Worm (Caenorhabditis elegans) whole organism, mixed stage, embryonic: ENCODE data around the gene mrpl-20.

ENCODE experiments used
- blmp-1 ChIP-seq: fragments of 150-350 bp; optimal IDR thresholded peaks from 2 replicates; lab custom pipeline; 2014; ENCODE audit warnings: missing biosample characterization, missing genetic modification characterization
- ceh-43 ChIP-seq: fragments of 200-800 bp; sonication (Bioruptor generic); optimal IDR thresholded peaks from 2 replicates; lab custom pipeline; 2018; ENCODE audit warnings: mild to moderate bottlenecking, missing genetic modification characterization, moderate library complexity, missing compliant biosample characterization
- ces-1 ChIP-seq: fragments of 150-350 bp; optimal IDR thresholded peaks from 2 replicates; lab custom pipeline; 2014; ENCODE audit warnings: missing biosample characterization, missing genetic modification reagents, missing genetic modification characterization
- cnd-1 ChIP-seq: fragments of 200-800 bp; sonication (Bioruptor generic); optimal IDR thresholded peaks from 2 replicates; lab custom pipeline; 2018; ENCODE audit warnings: mild to moderate bottlenecking, missing genetic modification characterization, missing compliant biosample characterization
- lsy-2 ChIP-seq: fragments of 150-350 bp; optimal IDR thresholded peaks from 2 replicates; lab custom pipeline; 2014; ENCODE audit warnings: missing biosample characterization, missing genetic modification characterization
- mep-1 ChIP-seq: fragments of 150-350 bp; optimal IDR thresholded peaks from 2 replicates; lab custom pipeline; 2017; ENCODE audit warnings: missing biosample characterization, missing genetic modification reagents, missing genetic modification characterization, inconsistent platforms
- nhr-237 ChIP-seq: fragments of 150-350 bp; optimal IDR thresholded peaks from 2 replicates; lab custom pipeline; 2014; ENCODE audit warnings: missing biosample characterization, missing genetic modification characterization
- nhr-28 ChIP-seq: fragments of 150-350 bp; optimal IDR thresholded peaks from 2 replicates; lab custom pipeline; 2014; ENCODE audit warnings: missing biosample characterization, missing genetic modification characterization
- nhr-76 ChIP-seq: sonication (generic microtip); optimal IDR thresholded peaks from 2 replicates; lab custom pipeline; 2017; ENCODE audit warnings: missing biosample characterization, missing genetic modification characterization
- pha-4 ChIP-seq: fragments of 150-350 bp; optimal IDR thresholded peaks from 2 replicates; lab custom pipeline; 2018; ENCODE audit warnings: missing biosample characterization, missing genetic modification reagents, missing genetic modification characterization
- snpc-4 ChIP-seq: fragments of 150-350 bp; optimal IDR thresholded peaks from 2 replicates; lab custom pipeline; 2014; ENCODE audit warnings: missing biosample characterization, missing genetic modification characterization
- sptf-1 ChIP-seq: sonication (generic microtip); optimal IDR thresholded peaks from 2 replicates; lab custom pipeline; 2017; ENCODE audit warnings: mild to moderate bottlenecking, missing genetic modification characterization, moderate library complexity, missing compliant biosample characterization
- unc-39 ChIP-seq: fragments of 150-350 bp; optimal IDR thresholded peaks from 2 replicates; lab custom pipeline; 2014; ENCODE audit warnings: missing biosample characterization, missing genetic modification characterization
- ztf-11 ChIP-seq: fragments of 150-350 bp; optimal IDR thresholded peaks from 2 replicates; lab custom pipeline; 2014; ENCODE audit warnings: missing biosample characterization, missing genetic modification characterization

DNA sequence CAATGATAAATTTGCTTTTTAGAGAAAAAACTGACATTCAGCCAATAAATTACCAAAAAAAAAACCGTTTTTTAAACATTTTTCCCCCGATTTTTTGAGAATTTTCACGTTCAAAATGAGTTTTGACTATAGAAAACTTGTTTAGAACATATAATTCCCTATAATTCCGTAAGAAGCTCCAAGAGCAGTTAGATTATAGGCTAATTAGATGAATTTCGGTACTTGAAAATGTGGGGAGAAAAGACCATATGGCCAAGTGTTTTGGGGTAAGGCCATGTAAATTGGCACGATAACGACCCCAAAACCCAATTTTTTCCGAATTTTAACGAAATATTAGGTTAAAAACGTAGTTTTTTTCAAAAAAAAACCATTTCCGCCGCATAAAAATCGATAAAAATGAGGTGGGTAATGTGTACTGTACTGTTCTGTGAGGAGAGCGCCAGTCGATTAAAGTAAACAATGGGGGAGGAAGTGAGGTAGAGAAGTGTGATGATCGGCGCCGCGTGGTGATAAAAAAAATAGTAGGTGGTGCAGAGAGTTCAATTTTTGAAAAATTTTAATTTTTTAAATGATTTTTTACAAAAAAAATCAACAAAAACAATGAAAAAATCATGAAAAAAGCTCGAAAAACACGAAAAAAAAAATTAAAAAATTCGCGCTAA lies 4.8 kb upstream of the mrpl-20 start:
- TF ChIP-seq snpc-4 (tag; lab: Kevin White, UChicago) = no peak
- no peak for TF ChIP-seq nhr-28 (tag; lab: Kevin White, UChicago)
- no peak for TF ChIP-seq pha-4 (tag; lab: Kevin White, UChicago)
- TF ChIP-seq sptf-1 (tag; lab: Kevin White, UChicago) = no peak
- TF ChIP-seq nhr-237 (tag; lab: Kevin White, UChicago) = no peak
- TF ChIP-seq unc-39 (tag; lab: Kevin White, UChicago) = no peak
- no peak for TF ChIP-seq blmp-1 (tag; lab: Kevin White, UChicago)
- peak; percentile 85 for TF ChIP-seq ces-1 (GFP tag; lab: Kevin White, UChicago)
- TF ChIP-seq ztf-11 (tag; lab: Kevin White, UChicago) = no peak
- TF ChIP-seq nhr-76 = no peak
- TF ChIP-seq mep-1 (tag; lab: Kevin White, UChicago) = no peak
- TF ChIP-seq ceh-43 (GFP tag; lab: Kevin White, UChicago) = no peak
- no peak for TF ChIP-seq cnd-1
- TF ChIP-seq lsy-2 (tag; lab: Kevin White, UChicago) = no peak
